Worm (Caenorhabditis elegans): Measurements from ENCODE around the gene nspg-8.

- TF ChIP-seq peb-1 (tag; optimal IDR thresholded peaks at IDR 0.05) = no peak
- TF ChIP-seq F13H6.1 (tag; optimal IDR thresholded peaks at IDR 0.05) = no peak
- TF ChIP-seq egl-27 (tag; optimal IDR thresholded peaks at IDR 0.05) = no peak
- TF ChIP-seq unc-39 (tag; optimal IDR thresholded peaks at IDR 0.05) = no peak
- TF ChIP-seq blmp-1 (tag; optimal IDR thresholded peaks at IDR 0.05; ENCODE audit: insufficient read depth) = no peak
- no peak for TF ChIP-seq unc-62 (GFP tag; optimal IDR thresholded peaks at IDR 0.05)
- TF ChIP-seq nhr-237 (tag; optimal IDR thresholded peaks at IDR 0.05) = no peak
- no peak for TF ChIP-seq nhr-10 (tag; optimal IDR thresholded peaks at IDR 0.05)
- TF ChIP-seq elt-3 (tag; optimal IDR thresholded peaks at IDR 0.05) = no peak
- TF ChIP-seq nhr-77 (tag; optimal IDR thresholded peaks at IDR 0.05) = no peak
These were observed 25.2 kb downstream of the nspg-8 start for ce11 chrIII:1207027-1207426.

All from whole organism, L2 larva.